Worm (Caenorhabditis elegans) whole organism, mixed stage, embryonic: Measurements from ENCODE around the gene K05F6.10.

ENCODE experiments used
- M03D4.4 ChIP-seq: sonication (generic microtip); optimal IDR thresholded peaks from 2 replicates; lab custom pipeline; 2017; ENCODE audit warnings: mild to moderate bottlenecking, missing genetic modification characterization, missing compliant biosample characterization
- bed-3 ChIP-seq: fragments of 200-800 bp; sonication (Bioruptor generic); optimal IDR thresholded peaks from 3 replicates; lab custom pipeline; 2018; ENCODE audit warnings: mild to moderate bottlenecking, missing genetic modification characterization, moderate library complexity, missing compliant biosample characterization
- ceh-39 ChIP-seq: fragments of 150-350 bp; optimal IDR thresholded peaks from 2 replicates; lab custom pipeline; 2014; ENCODE audit warnings: missing biosample characterization, missing genetic modification characterization
- ceh-43 ChIP-seq: fragments of 200-800 bp; sonication (Bioruptor generic); optimal IDR thresholded peaks from 2 replicates; lab custom pipeline; 2018; ENCODE audit warnings: mild to moderate bottlenecking, missing genetic modification characterization, moderate library complexity, missing compliant biosample characterization
- ceh-83 ChIP-seq: fragments of 200-800 bp; sonication (Bioruptor generic); optimal IDR thresholded peaks from 2 replicates; lab custom pipeline; 2018; ENCODE audit warnings: mild to moderate bottlenecking, missing genetic modification characterization, missing compliant biosample characterization
- ces-1 ChIP-seq: fragments of 150-350 bp; optimal IDR thresholded peaks from 2 replicates; lab custom pipeline; 2014; ENCODE audit warnings: missing biosample characterization, missing genetic modification reagents, missing genetic modification characterization
- drap-1 ChIP-seq: fragments of 200-800 bp; sonication (Bioruptor generic); optimal IDR thresholded peaks from 3 replicates; lab custom pipeline; 2018; ENCODE audit warnings: mild to moderate bottlenecking, missing genetic modification characterization, missing compliant biosample characterization
- elt-1 ChIP-seq: sonication (generic microtip); optimal IDR thresholded peaks from 2 replicates; lab custom pipeline; 2017; ENCODE audit warnings: missing genetic modification characterization, mild to moderate bottlenecking, missing compliant biosample characterization, antibody characterized with exemption, moderate library complexity, borderline replicate concordance; ENCODE audit not compliant: insufficient read depth
- elt-3 ChIP-seq: fragments of 150-350 bp; optimal IDR thresholded peaks from 2 replicates; lab custom pipeline; 2014; ENCODE audit warnings: missing biosample characterization, missing genetic modification characterization
- flh-1 ChIP-seq: fragments of 200-800 bp; sonication (Bioruptor generic); optimal IDR thresholded peaks from 2 replicates; lab custom pipeline; 2018; ENCODE audit warnings: mild to moderate bottlenecking, missing genetic modification characterization, moderate library complexity, missing compliant biosample characterization
- ham-2 ChIP-seq: fragments of 200-800 bp; sonication (Bioruptor generic); optimal IDR thresholded peaks from 2 replicates; lab custom pipeline; 2018; ENCODE audit warnings: mild to moderate bottlenecking, missing genetic modification characterization, missing compliant biosample characterization
- hlh-1 ChIP-seq: fragments of 150-350 bp; optimal IDR thresholded peaks from 2 replicates; lab custom pipeline; 2014; ENCODE audit warnings: missing biosample characterization, missing genetic modification reagents, missing genetic modification characterization
- lin-13 ChIP-seq: fragments of 150-350 bp; optimal IDR thresholded peaks from 2 replicates; lab custom pipeline; 2014; ENCODE audit warnings: missing biosample characterization, missing genetic modification characterization
- lin-32 ChIP-seq: fragments of 200-800 bp; sonication (Bioruptor generic); optimal IDR thresholded peaks from 2 replicates; lab custom pipeline; 2018; ENCODE audit warnings: mild to moderate bottlenecking, missing genetic modification characterization, missing compliant biosample characterization
- lsy-2 ChIP-seq: fragments of 150-350 bp; optimal IDR thresholded peaks from 2 replicates; lab custom pipeline; 2014; ENCODE audit warnings: missing biosample characterization, missing genetic modification characterization
- mab-5 ChIP-seq: fragments of 150-350 bp; optimal IDR thresholded peaks from 2 replicates; lab custom pipeline; 2014; ENCODE audit warnings: missing biosample characterization, missing genetic modification characterization
- mls-2 ChIP-seq: sonication (generic microtip); optimal IDR thresholded peaks from 2 replicates; lab custom pipeline; 2016; ENCODE audit warnings: mild to moderate bottlenecking, missing genetic modification characterization, moderate library complexity, missing compliant biosample characterization
- nhr-12 ChIP-seq: fragments of 150-350 bp; optimal IDR thresholded peaks from 2 replicates; lab custom pipeline; 2014; ENCODE audit warnings: missing biosample characterization, missing genetic modification characterization
- nhr-237 ChIP-seq: fragments of 150-350 bp; optimal IDR thresholded peaks from 2 replicates; lab custom pipeline; 2014; ENCODE audit warnings: missing biosample characterization, missing genetic modification characterization
- nhr-28 ChIP-seq: fragments of 150-350 bp; optimal IDR thresholded peaks from 2 replicates; lab custom pipeline; 2014; ENCODE audit warnings: missing biosample characterization, missing genetic modification characterization
- nhr-76 ChIP-seq: sonication (generic microtip); optimal IDR thresholded peaks from 2 replicates; lab custom pipeline; 2017; ENCODE audit warnings: missing biosample characterization, missing genetic modification characterization
- pha-4 ChIP-seq: fragments of 150-350 bp; optimal IDR thresholded peaks from 2 replicates; lab custom pipeline; 2018; ENCODE audit warnings: missing biosample characterization, missing genetic modification reagents, missing genetic modification characterization
- sem-2 ChIP-seq: fragments of 200-800 bp; sonication (Bioruptor generic); optimal IDR thresholded peaks from 2 replicates; lab custom pipeline; 2018; ENCODE audit warnings: mild to moderate bottlenecking, missing genetic modification characterization, missing compliant biosample characterization
- snpc-4 ChIP-seq: fragments of 150-350 bp; optimal IDR thresholded peaks from 2 replicates; lab custom pipeline; 2014; ENCODE audit warnings: missing biosample characterization, missing genetic modification characterization
- tbx-8 ChIP-seq: fragments of 200-800 bp; sonication (Bioruptor generic); optimal IDR thresholded peaks from 2 replicates; lab custom pipeline; 2018; ENCODE audit warnings: mild to moderate bottlenecking, missing genetic modification characterization, moderate library complexity, missing compliant biosample characterization
- unc-120 ChIP-seq: sonication (generic microtip); optimal IDR thresholded peaks from 2 replicates; lab custom pipeline; 2017; ENCODE audit warnings: missing genetic modification characterization, missing compliant biosample characterization; ENCODE audit not compliant: poor library complexity, severe bottlenecking
- unc-39 ChIP-seq: fragments of 150-350 bp; optimal IDR thresholded peaks from 2 replicates; lab custom pipeline; 2014; ENCODE audit warnings: missing biosample characterization, missing genetic modification characterization
- zip-8 ChIP-seq: fragments of 150-350 bp; optimal IDR thresholded peaks from 2 replicates; lab custom pipeline; 2014; ENCODE audit warnings: missing biosample characterization, missing genetic modification characterization

The K05F6.10 gene

ce11 chrII:1597101-1598088 lies 21.5 kb upstream of the K05F6.10 start, which contains the start of gene bath-46:
Gene bath-46 (plus strand): TSS chrII:1597906.
- TF ChIP-seq hlh-1 (tag; lab: Kevin White, UChicago) (no peak), sem-2 (GFP tag; lab: Kevin White, UChicago) (no peak), M03D4.4 (tag; lab: Kevin White, UChicago) (no peak), elt-3 (tag; lab: Kevin White, UChicago) (no peak), tbx-8 (GFP tag; lab: Kevin White, UChicago) (no peak), bed-3 (GFP tag; lab: Kevin White, UChicago) (no peak), zip-8 (tag; lab: Kevin White, UChicago) (no peak), nhr-76 (tag; lab: Kevin White, UChicago) (no peak)

DNA sequence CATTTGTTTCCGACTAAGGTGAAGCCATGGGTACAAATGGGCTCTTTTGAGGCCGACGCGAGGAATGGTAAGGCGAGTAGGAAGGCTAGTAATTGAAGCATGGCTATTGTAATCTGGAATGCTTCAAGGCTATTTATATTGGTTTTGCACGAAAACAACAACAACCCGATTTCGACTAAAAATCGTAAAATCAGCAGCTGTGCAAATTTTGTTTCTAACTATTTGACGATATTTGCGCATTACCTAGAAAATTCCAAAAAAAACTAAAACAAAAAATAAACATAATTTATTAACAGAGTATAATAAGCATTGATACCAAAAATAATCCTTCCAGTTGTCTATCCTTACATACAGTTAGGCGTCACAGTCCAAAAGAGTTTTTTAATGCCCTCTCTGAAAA lies 19.2 kb upstream of the K05F6.10 start, which contains the start of gene clec-20:
Gene clec-20 (minus strand): TSS at position 101 of the 400 bp plus-strand sequence.
- no peak for TF ChIP-seq lin-32 (GFP tag; lab: Kevin White, UChicago)
- no peak for TF ChIP-seq ces-1 (GFP tag; lab: Kevin White, UChicago)
- TF ChIP-seq lin-13 (tag; lab: Kevin White, UChicago) = no peak
- TF ChIP-seq bed-3 (GFP tag; lab: Kevin White, UChicago) = no peak
- TF ChIP-seq nhr-28 (tag; lab: Kevin White, UChicago) = no peak
- no peak for TF ChIP-seq elt-3 (tag; lab: Kevin White, UChicago)
- no peak for TF ChIP-seq mab-5 (tag; lab: Kevin White, UChicago)
- TF ChIP-seq ceh-43 = no peak
- no peak for TF ChIP-seq nhr-237 (tag; lab: Kevin White, UChicago)
- no peak for TF ChIP-seq zip-8 (tag; lab: Kevin White, UChicago)
- no peak for TF ChIP-seq tbx-8 (GFP tag; lab: Kevin White, UChicago)
- no peak for TF ChIP-seq ham-2 (GFP tag; lab: Kevin White, UChicago)
- no peak for TF ChIP-seq unc-120 (tag; lab: Kevin White, UChicago)
- no peak for TF ChIP-seq elt-1 (tag; lab: Kevin White, UChicago)
- TF ChIP-seq flh-1 (GFP tag; lab: Kevin White, UChicago) = no peak
- TF ChIP-seq lsy-2 (tag; lab: Kevin White, UChicago) = no peak
- no peak for TF ChIP-seq snpc-4 (tag; lab: Kevin White, UChicago)
- TF ChIP-seq drap-1 (GFP tag; lab: Kevin White, UChicago) = no peak
- TF ChIP-seq hlh-1 (tag; lab: Kevin White, UChicago) = no peak

DNA sequence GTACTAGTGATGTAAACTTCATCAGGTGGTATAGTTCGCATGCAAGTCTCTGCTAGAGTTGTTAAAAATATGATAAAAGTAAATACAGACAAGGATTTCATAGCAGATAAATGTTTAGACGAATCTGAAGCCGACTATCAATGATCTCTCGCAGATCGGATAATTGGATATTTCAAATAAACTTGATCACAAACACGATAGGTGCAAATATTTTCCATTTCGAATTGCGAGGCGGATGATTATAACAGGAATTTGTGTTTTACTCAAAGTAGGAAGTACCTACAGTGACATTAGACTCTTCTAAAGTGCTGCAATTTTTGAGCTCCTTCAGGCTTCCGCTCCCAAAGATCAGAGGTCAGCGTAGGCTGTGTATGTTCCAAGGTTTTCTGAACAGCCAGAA lies 13.9 kb upstream of the K05F6.10 start, which contains the start of gene T07H3.7:
Gene T07H3.7 (minus strand): TSS at position 101 of the 400 bp plus-strand sequence.
- TF ChIP-seq mls-2 = no peak
- no peak for TF ChIP-seq lin-13 (tag; lab: Kevin White, UChicago)
- no peak for TF ChIP-seq nhr-237 (tag; lab: Kevin White, UChicago)
- TF ChIP-seq drap-1 (GFP tag; lab: Kevin White, UChicago) = no peak
- TF ChIP-seq ceh-83 (GFP tag; lab: Kevin White, UChicago) = no peak
- no peak for TF ChIP-seq elt-1 (tag; lab: Kevin White, UChicago)
- no peak for TF ChIP-seq nhr-12 (tag; lab: Kevin White, UChicago)
- TF ChIP-seq tbx-8 (GFP tag; lab: Kevin White, UChicago) = no peak
- TF ChIP-seq lsy-2 (tag; lab: Kevin White, UChicago) = no peak
- TF ChIP-seq lin-32 (GFP tag; lab: Kevin White, UChicago) = no peak
- no peak for TF ChIP-seq pha-4 (tag; lab: Kevin White, UChicago)
- TF ChIP-seq, all 35 proteins: peak for 0

DNA sequence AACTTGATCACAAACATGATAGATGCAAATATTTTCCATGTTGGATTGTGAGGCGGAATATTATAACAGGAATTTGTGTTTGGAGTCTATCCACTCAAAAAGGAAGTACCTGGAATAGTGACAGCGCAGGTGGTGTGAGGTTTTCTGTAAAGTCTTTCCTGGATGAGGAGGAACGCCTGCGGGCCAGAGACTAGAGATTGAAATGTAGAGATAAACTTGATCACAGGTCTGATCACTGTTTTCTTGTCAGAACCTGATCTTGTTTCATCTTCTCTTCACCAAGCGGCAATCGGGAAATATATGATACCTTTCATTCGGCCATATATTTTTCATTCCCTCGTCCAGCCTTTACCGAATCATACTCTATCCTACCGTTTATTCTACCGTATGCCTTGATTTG lies 10.4 kb upstream of the K05F6.10 start, which contains the start of gene T07H3.8:
Gene T07H3.8 (plus strand): TSS at position 301 of the 400 bp plus-strand sequence.
- TF ChIP-seq unc-39 (no peak), hlh-1 (tag; lab: Kevin White, UChicago) (no peak), bed-3 (GFP tag; lab: Kevin White, UChicago) (no peak), unc-120 (tag; lab: Kevin White, UChicago) (no peak), ceh-39 (tag; lab: Kevin White, UChicago) (no peak), M03D4.4 (tag; lab: Kevin White, UChicago) (no peak)
- TF ChIP-seq, all 35 proteins: peak for 0
